Worm (Caenorhabditis elegans): ENCODE results near the gene F59A7.11.

DNA sequence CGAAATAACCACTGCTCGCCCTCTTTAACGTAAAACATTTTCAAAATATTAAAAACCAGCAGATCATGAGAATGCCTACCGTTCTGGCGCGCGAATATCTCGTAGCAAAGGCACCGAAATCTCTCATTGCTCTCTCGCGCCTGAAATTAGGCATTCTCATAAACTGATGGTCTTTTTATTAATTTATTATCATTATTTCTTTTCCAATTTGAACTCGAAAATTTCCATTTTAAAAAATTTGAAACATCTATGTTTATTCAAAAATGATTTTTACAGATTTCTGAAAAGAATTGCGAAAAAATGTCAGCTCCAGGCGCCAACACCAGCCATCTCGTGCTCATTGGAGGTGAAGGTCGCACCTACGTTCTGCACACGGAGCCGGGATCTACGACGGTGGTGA is 16.2 kb upstream of the F59A7.11 start, which contains the start of gene F59A7.12:
- no peak for TF ChIP-seq ceh-40 (GFP tag; IDR thresholded peaks at IDR 0.05)
- no peak for TF ChIP-seq somi-1 (GFP tag; optimal IDR thresholded peaks at IDR 0.05)
- no peak for TF ChIP-seq hlh-12 (tag; optimal IDR thresholded peaks at IDR 0.05)
- no peak for TF ChIP-seq snpc-4 (GFP tag; optimal IDR thresholded peaks at IDR 0.05)
- TF ChIP-seq snpc-4 (tag; optimal IDR thresholded peaks at IDR 0.05), result no peak
- TF ChIP-seq C06A6.2 (GFP tag; conservative IDR thresholded peaks at IDR 0.05), result no peak
- no peak for TF ChIP-seq B0261.1 (tag; optimal IDR thresholded peaks at IDR 0.05)
- no peak for TF ChIP-seq ama-1 (optimal IDR thresholded peaks at IDR 0.05)
- no peak for TF ChIP-seq ama-1 (GFP tag; optimal IDR thresholded peaks at IDR 0.05)
- no peak for TF ChIP-seq efl-1 (GFP tag; optimal IDR thresholded peaks at IDR 0.05)
- no peak for TF ChIP-seq hsf-1 (GFP tag; IDR thresholded peaks at IDR 0.05)
- TF ChIP-seq madf-3 (GFP tag; IDR thresholded peaks at IDR 0.05), result no peak
- TF ChIP-seq nfyb-1 (GFP tag; IDR thresholded peaks at IDR 0.05), result no peak
- TF ChIP-seq nhr-120 (GFP tag; IDR thresholded peaks at IDR 0.05), result no peak
- TF ChIP-seq gei-17 (GFP tag; optimal IDR thresholded peaks at IDR 0.05), result no peak
- no peak for TF ChIP-seq ztf-28 (GFP tag; IDR thresholded peaks at IDR 0.05)
